Worm (Caenorhabditis elegans) whole organism, L4 larva: Measurements from ENCODE around the gene W03F8.4.

Experiments
- ama-1 ChIP-seq: fragments of 150-350 bp; optimal IDR thresholded peaks from 2 replicates; lab custom pipeline; 2014; ENCODE audit warnings: inconsistent platforms, mixed read lengths
- ceh-82 ChIP-seq: sonication (generic microtip); optimal IDR thresholded peaks from 2 replicates; lab custom pipeline; 2017; ENCODE audit warnings: missing biosample characterization, missing genetic modification characterization
- jun-1 ChIP-seq: fragments of 150-350 bp; optimal IDR thresholded peaks from 2 replicates; lab custom pipeline; 2014; ENCODE audit warnings: missing biosample characterization, missing genetic modification reagents, missing genetic modification characterization
- saeg-2 ChIP-seq: fragments of 200-800 bp; sonication (Bioruptor generic); IDR thresholded peaks from 2 replicates; pipeline ENCODE4 v1.3.6; 2022; ENCODE audit warnings: missing genetic modification reagents, missing genetic modification characterization, missing compliant biosample characterization
- zag-1 ChIP-seq: fragments of 150-350 bp; optimal IDR thresholded peaks from 2 replicates; lab custom pipeline; 2014; ENCODE audit warnings: missing biosample characterization, missing genetic modification characterization

DNA sequence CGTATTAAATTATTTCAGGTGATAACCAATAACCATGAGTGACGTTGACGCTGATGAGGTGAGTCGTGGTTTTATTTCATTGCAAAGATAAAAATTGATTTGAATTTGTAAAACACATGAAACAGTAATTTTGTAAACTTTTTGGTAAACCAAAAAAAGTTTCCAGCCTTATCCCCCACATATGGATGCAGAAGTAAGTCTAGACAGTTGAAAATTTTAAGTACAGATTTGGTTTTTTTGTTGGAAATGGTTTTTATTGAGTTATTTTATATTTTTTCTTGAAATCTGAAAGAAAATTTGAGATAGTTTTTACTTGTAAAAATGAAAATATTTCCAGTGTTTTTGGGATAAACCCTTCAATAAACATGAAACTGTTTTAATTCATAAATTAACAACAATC, 20.6 kb downstream of the W03F8.4 start, which contains the start of gene tni-4:
- TF ChIP-seq ama-1 (lab: Kevin White, UChicago) (no peak), zag-1 (tag; lab: Kevin White, UChicago) (no peak), ceh-82 (tag; lab: Kevin White, UChicago) (no peak), saeg-2 (GFP tag; lab: Robert Waterston, UW) (no peak), jun-1 (tag; lab: Kevin White, UChicago) (no peak)
